Fruit fly (Drosophila melanogaster) whole organism, wandering third instar larva: ENCODE measurements around the gene scramb1.

Experiments
- CG9705 ChIP-seq: fragments of 200-800 bp; sonication (Bioruptor generic); optimal IDR thresholded peaks from 2 replicates; lab custom pipeline; 2018; ENCODE audit warnings: missing biosample characterization, mild to moderate bottlenecking, missing genetic modification characterization
- CrebA ChIP-seq: fragments of 200-800 bp; sonication (Bioruptor generic); optimal IDR thresholded peaks from 2 replicates; lab custom pipeline; 2016; ENCODE audit warnings: missing biosample characterization, mild to moderate bottlenecking, missing genetic modification characterization, borderline replicate concordance
- Dif ChIP-seq: fragments of 200-275, 200-300 bp; sonication (Bioruptor generic); optimal IDR thresholded peaks from 2 replicates; lab custom pipeline; 2018; ENCODE audit warnings: missing biosample characterization, missing genetic modification characterization; ENCODE audit not compliant: partially characterized antibody
- GATAd ChIP-seq: sonication (Bioruptor generic); optimal IDR thresholded peaks from 2 replicates; lab custom pipeline; 2016; ENCODE audit warnings: missing biosample characterization, missing genetic modification characterization
- Hnf4 ChIP-seq: fragments of 200-800 bp; sonication (Bioruptor generic); optimal IDR thresholded peaks from 2 replicates; lab custom pipeline; 2016; ENCODE audit warnings: missing biosample characterization, mild to moderate bottlenecking, missing genetic modification characterization
- dl ChIP-seq, 2 experiments: fragments of 175-275, 200-275 bp in 1 of 2; fragments of 200-275 bp in 1 of 2; sonication (Bioruptor generic); optimal IDR thresholded peaks; lab custom pipeline; 2018; ENCODE audit warnings: mild to moderate bottlenecking in 2 of 2, missing biosample characterization in 2 of 2, missing genetic modification characterization in 2 of 2, moderate library complexity in 2 of 2; ENCODE audit not compliant: partially characterized antibody in 2 of 2, insufficient read depth in 1 of 2
- dsf ChIP-seq: sonication (Bioruptor generic); optimal IDR thresholded peaks from 2 replicates; lab custom pipeline; 2016; ENCODE audit warnings: missing biosample characterization, missing genetic modification characterization, borderline replicate concordance
- foxo ChIP-seq, 2 experiments: fragments of 200-800 bp; sonication (Bioruptor generic); optimal IDR thresholded peaks; 2 replicates in 1 of 2; 3 replicates in 1 of 2; lab custom pipeline; 2016 to 2017; ENCODE audit warnings: missing biosample characterization in 2 of 2, missing genetic modification characterization in 2 of 2

- TF ChIP-seq Hnf4 (no peak), GATAd (GFP tag; lab: Kevin White, UChicago) (no peak), foxo (GFP tag; optimal IDR thresholded peaks at IDR 0.05; lab: Kevin White, UChicago) (no peak), CrebA (GFP tag; lab: Kevin White, UChicago) (no peak), dsf (GFP tag; lab: Kevin White, UChicago) (no peak), CG9705 (GFP tag; lab: Kevin White, UChicago) (no peak), dl (GFP tag; optimal IDR thresholded peaks at IDR 0.05; lab: Kevin White, UChicago; ENCODE audit: insufficient read depth in 1 of 2, partially characterized antibody in 2 of 2) (no peak), Dif (no peak)
Observed at dm6 chr3L:10206226-10206968, 18.6 kb downstream of the scramb1 start.
